Worm (Caenorhabditis elegans) whole organism, L3 larva: ENCODE results near the gene srw-60.

Experiments used
- aly-2 ChIP-seq: fragments of 150-350 bp; optimal IDR thresholded peaks from 2 replicates; lab custom pipeline; 2014; ENCODE audit warnings: missing biosample characterization, missing genetic modification characterization
- ama-1 ChIP-seq: fragments of 150-350 bp; optimal IDR thresholded peaks from 2 replicates; lab custom pipeline; 2018
- ceh-9 ChIP-seq: sonication (generic microtip); optimal IDR thresholded peaks from 2 replicates; lab custom pipeline; 2018; ENCODE audit warnings: missing biosample characterization, missing genetic modification characterization
- egl-27 ChIP-seq: sonication (generic microtip); optimal IDR thresholded peaks from 4 replicates; lab custom pipeline; 2017; ENCODE audit warnings: missing biosample characterization, missing genetic modification reagents, missing genetic modification characterization
- fos-1 ChIP-seq: fragments of 150-350 bp; optimal IDR thresholded peaks from 2 replicates; lab custom pipeline; 2014; ENCODE audit warnings: missing biosample characterization, missing genetic modification characterization
- nhr-12 ChIP-seq: fragments of 150-350 bp; optimal IDR thresholded peaks from 2 replicates; lab custom pipeline; 2014; ENCODE audit warnings: missing biosample characterization, missing genetic modification characterization
- nhr-237 ChIP-seq: fragments of 150-350 bp; optimal IDR thresholded peaks from 2 replicates; lab custom pipeline; 2014; ENCODE audit warnings: missing biosample characterization, missing genetic modification characterization
- nhr-25 ChIP-seq: sonication (generic microtip); optimal IDR thresholded peaks from 2 replicates; lab custom pipeline; 2017; ENCODE audit warnings: missing biosample characterization, missing genetic modification characterization
- nhr-28 ChIP-seq: fragments of 150-350 bp; optimal IDR thresholded peaks from 2 replicates; lab custom pipeline; 2014; ENCODE audit warnings: missing biosample characterization, missing genetic modification characterization
- pqm-1 ChIP-seq: fragments of 150-350 bp; optimal IDR thresholded peaks from 2 replicates; lab custom pipeline; 2017; ENCODE audit warnings: missing biosample characterization, missing genetic modification characterization, inconsistent platforms
- snpc-4 ChIP-seq: fragments of 150-350 bp; optimal IDR thresholded peaks from 2 replicates; lab custom pipeline; 2014; ENCODE audit warnings: missing biosample characterization, missing genetic modification characterization
- tbx-2 ChIP-seq: sonication (generic microtip); optimal IDR thresholded peaks from 2 replicates; lab custom pipeline; 2016; ENCODE audit warnings: mild to moderate bottlenecking, missing genetic modification characterization, missing compliant biosample characterization
- ztf-11 ChIP-seq: fragments of 150-350 bp; optimal IDR thresholded peaks from 2 replicates; lab custom pipeline; 2014; ENCODE audit warnings: missing biosample characterization, missing genetic modification characterization

DNA sequence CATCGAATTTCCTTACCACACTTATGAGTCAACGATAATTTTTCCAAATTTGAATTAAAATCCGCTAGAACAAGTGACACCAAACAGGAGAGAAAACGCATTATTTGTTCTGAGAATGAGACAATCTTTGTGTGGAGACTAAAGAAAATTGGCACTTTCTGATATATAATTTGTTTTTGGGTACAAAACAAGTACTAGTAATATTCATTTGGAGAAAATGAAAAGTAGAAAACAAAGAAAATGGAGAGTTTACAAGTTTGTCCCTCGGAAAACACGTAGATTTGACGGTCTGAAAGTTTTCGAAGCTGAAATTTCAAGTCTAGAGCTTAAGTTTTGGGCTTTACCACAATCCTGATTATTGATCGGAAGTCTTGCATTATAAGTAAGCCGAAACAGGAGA is 17.7 kb upstream of the srw-60 start, which contains the start of gene irld-66:
- no peak for TF ChIP-seq fos-1 (tag; lab: Kevin White, UChicago)
- no peak for TF ChIP-seq ceh-9 (tag; lab: Kevin White, UChicago)
- TF ChIP-seq aly-2 (tag; lab: Kevin White, UChicago), result no peak
- TF ChIP-seq egl-27 (tag; lab: Kevin White, UChicago), result no peak
- no peak for TF ChIP-seq pqm-1
- TF ChIP-seq ama-1 (lab: Kevin White, UChicago), result no peak
- TF ChIP-seq nhr-25 (tag; lab: Kevin White, UChicago), result no peak
- no peak for TF ChIP-seq tbx-2 (tag; lab: Kevin White, UChicago)
- TF ChIP-seq ztf-11 (tag; lab: Kevin White, UChicago), result no peak
- TF ChIP-seq nhr-28 (tag; lab: Kevin White, UChicago), result no peak
- TF ChIP-seq nhr-237 (tag; lab: Kevin White, UChicago), result no peak
- TF ChIP-seq nhr-12 (tag; lab: Kevin White, UChicago), result no peak
- TF ChIP-seq snpc-4, result no peak
